Worm (Caenorhabditis elegans) whole organism, L4 larva: ENCODE measurements around the gene T05C1.2.

ENCODE experiments used
- Y5F2A.4 ChIP-seq: fragments of 200-800 bp; sonication (Bioruptor generic); optimal IDR thresholded peaks from 2 replicates; lab custom pipeline; 2018; ENCODE audit warnings: mild to moderate bottlenecking, missing genetic modification characterization, missing compliant biosample characterization
- Y75B8A.6 ChIP-seq: fragments of 200-800 bp; sonication (Bioruptor generic); IDR thresholded peaks from 2 replicates; pipeline ENCODE4 v1.3.6; 2022; ENCODE audit warnings: missing genetic modification reagents, missing genetic modification characterization, missing compliant biosample characterization
- ZK337.2 ChIP-seq: fragments of 200-800 bp; sonication (Bioruptor generic); IDR thresholded peaks from 2 replicates; pipeline ENCODE4 v1.3.6; 2022; ENCODE audit warnings: missing genetic modification reagents, missing genetic modification characterization, missing compliant biosample characterization
- aha-1 ChIP-seq: fragments of 150-350 bp; peaks from one replicate; lab custom pipeline; 2014; ENCODE audit warnings: missing biosample characterization, missing genetic modification characterization
- arid-1 ChIP-seq: fragments of 200-800 bp; sonication (Bioruptor generic); conservative IDR thresholded peaks from 2 replicates; pipeline ENCODE4 v1.3.6; 2022; ENCODE audit warnings: missing genetic modification reagents, missing genetic modification characterization, missing compliant biosample characterization
- attf-4 ChIP-seq: sonication (generic microtip); optimal IDR thresholded peaks from 3 replicates; lab custom pipeline; 2017; ENCODE audit warnings: missing biosample characterization, missing genetic modification characterization
- ces-1 ChIP-seq: fragments of 150-350 bp; sonication (generic microtip); optimal IDR thresholded peaks from 4 replicates; lab custom pipeline; 2014; ENCODE audit warnings: missing biosample characterization, missing genetic modification reagents, missing genetic modification characterization
- ctbp-1 ChIP-seq: fragments of 200-800 bp; sonication (Bioruptor generic); IDR thresholded peaks from 2 replicates; pipeline ENCODE4 v1.3.6; 2022; ENCODE audit warnings: missing genetic modification reagents, missing genetic modification characterization, missing compliant biosample characterization
- daf-16 ChIP-seq, 3 experiments: sonication (generic microtip); optimal IDR thresholded peaks; 2 replicates each; lab custom pipeline; 2016 to 2017; ENCODE audit warnings: missing genetic modification characterization in 3 of 3, missing genetic modification reagents in 3 of 3, mild to moderate bottlenecking in 2 of 3, missing compliant biosample characterization in 2 of 3, missing biosample characterization in 1 of 3, moderate library complexity in 1 of 3
- daf-19 ChIP-seq: fragments of 200-800 bp; sonication (Bioruptor generic); conservative IDR thresholded peaks from 2 replicates; pipeline ENCODE4 v1.3.6; 2022; ENCODE audit warnings: missing genetic modification characterization, missing compliant biosample characterization
- egl-27 ChIP-seq: sonication (generic microtip); optimal IDR thresholded peaks from 3 replicates; lab custom pipeline; 2017; ENCODE audit warnings: missing biosample characterization, missing genetic modification reagents, missing genetic modification characterization
- egl-43 ChIP-seq: fragments of 200-800 bp; sonication (Bioruptor generic); IDR thresholded peaks from 2 replicates; pipeline ENCODE4 v1.3.6; 2022; ENCODE audit warnings: missing genetic modification reagents, missing genetic modification characterization, missing compliant biosample characterization
- fkh-10 ChIP-seq: fragments of 150-350 bp; optimal IDR thresholded peaks from 2 replicates; lab custom pipeline; 2014; ENCODE audit warnings: missing biosample characterization, missing genetic modification reagents, missing genetic modification characterization
- gei-8 ChIP-seq: fragments of 200-800 bp; sonication (Bioruptor generic); optimal IDR thresholded peaks from 2 replicates; lab custom pipeline; 2018; ENCODE audit warnings: mild to moderate bottlenecking, missing genetic modification characterization, missing compliant biosample characterization
- hif-1 ChIP-seq, 2 experiments: sonication (generic microtip); optimal IDR thresholded peaks; 2 replicates each; lab custom pipeline; 2016 to 2017; ENCODE audit warnings: missing compliant biosample characterization in 2 of 2, missing genetic modification characterization in 2 of 2, missing genetic modification reagents in 2 of 2, missing genotype in 2 of 2, mild to moderate bottlenecking in 1 of 2
- hlh-11 ChIP-seq: fragments of 200-800 bp; sonication (Bioruptor generic); optimal IDR thresholded peaks from 2 replicates; lab custom pipeline; 2018; ENCODE audit warnings: mild to moderate bottlenecking, missing genetic modification characterization, missing compliant biosample characterization
- hlh-30 ChIP-seq: sonication (generic microtip); optimal IDR thresholded peaks from 2 replicates; lab custom pipeline; 2017; ENCODE audit warnings: antibody characterized with exemption, mild to moderate bottlenecking, missing genetic modification characterization, missing compliant biosample characterization; ENCODE audit not compliant: insufficient read depth
- hmg-1.1 ChIP-seq: fragments of 200-800 bp; sonication (Bioruptor generic); IDR thresholded peaks from 2 replicates; pipeline ENCODE4 v1.3.6; 2022; ENCODE audit warnings: missing genetic modification reagents, missing genetic modification characterization, missing compliant biosample characterization
- lim-7 ChIP-seq: fragments of 200-800 bp; sonication (Bioruptor generic); IDR thresholded peaks from 2 replicates; pipeline ENCODE4 v1.3.6; 2022; ENCODE audit warnings: missing genetic modification characterization, missing compliant biosample characterization
- lin-1 ChIP-seq: fragments of 200-800 bp; sonication (Bioruptor generic); IDR thresholded peaks from 2 replicates; pipeline ENCODE4 v1.3.6; 2022; ENCODE audit warnings: missing genetic modification reagents, missing genetic modification characterization, missing compliant biosample characterization
- lin-38 ChIP-seq: fragments of 200-800 bp; sonication (Bioruptor generic); IDR thresholded peaks from 2 replicates; pipeline ENCODE4 v1.3.6; 2022; ENCODE audit warnings: missing genetic modification reagents, missing genetic modification characterization, missing compliant biosample characterization
- lir-3 ChIP-seq: sonication (generic microtip); optimal IDR thresholded peaks from 2 replicates; lab custom pipeline; 2016; ENCODE audit warnings: mild to moderate bottlenecking, missing genetic modification characterization, missing compliant biosample characterization
- lsy-2 ChIP-seq, 2 experiments: fragments of 150-350 bp in 1 of 2; sonication (generic microtip) in 1 of 2; optimal IDR thresholded peaks; 2 replicates each; lab custom pipeline; 2014 to 2017; ENCODE audit warnings: missing biosample characterization in 2 of 2, missing genetic modification characterization in 2 of 2
- mdl-1 ChIP-seq, 2 experiments: fragments of 150-350 bp in 1 of 2; sonication (generic microtip) in 1 of 2; optimal IDR thresholded peaks; 2 replicates each; lab custom pipeline; 2014 to 2017; ENCODE audit warnings: missing biosample characterization in 2 of 2, missing genetic modification characterization in 2 of 2
- mdt-29 ChIP-seq: fragments of 200-800 bp; sonication (Bioruptor generic); IDR thresholded peaks from 2 replicates; pipeline ENCODE4 v1.3.6; 2022; ENCODE audit warnings: missing genetic modification reagents, missing genetic modification characterization, missing compliant biosample characterization
- mep-1 ChIP-seq: fragments of 150-350 bp; sonication (generic microtip); optimal IDR thresholded peaks from 3 replicates; lab custom pipeline; 2014; ENCODE audit warnings: missing biosample characterization, missing genetic modification characterization
- nhr-10 ChIP-seq: fragments of 150-350 bp; optimal IDR thresholded peaks from 2 replicates; lab custom pipeline; 2014; ENCODE audit warnings: missing biosample characterization, missing genetic modification characterization
- nhr-42 ChIP-seq: fragments of 200-800 bp; sonication (Bioruptor generic); IDR thresholded peaks from 2 replicates; pipeline ENCODE4 v1.3.6; 2022; ENCODE audit warnings: missing genetic modification characterization, missing compliant biosample characterization
- nhr-48 ChIP-seq: sonication (generic microtip); optimal IDR thresholded peaks from 2 replicates; lab custom pipeline; 2016; ENCODE audit warnings: mild to moderate bottlenecking, missing genetic modification characterization, missing compliant biosample characterization
- nhr-6 ChIP-seq: fragments of 150-350 bp; optimal IDR thresholded peaks from 2 replicates; lab custom pipeline; 2014; ENCODE audit warnings: missing biosample characterization, missing genetic modification characterization
- pha-4 ChIP-seq, 2 experiments: fragments of 150-350 bp in 1 of 2; fragments of 200-800 bp in 1 of 2; sonication (Bioruptor generic) in 1 of 2; IDR thresholded peaks in 1 of 2; optimal IDR thresholded peaks in 1 of 2; 2 replicates each; pipeline versions ENCODE4 v1.3.6 to Lab custom; 2014 to 2022; ENCODE audit warnings: missing genetic modification characterization in 2 of 2, missing genetic modification reagents in 2 of 2, missing biosample characterization in 1 of 2, missing compliant biosample characterization in 1 of 2
- php-3 ChIP-seq: fragments of 200-800 bp; sonication (Bioruptor generic); IDR thresholded peaks from 2 replicates; pipeline ENCODE4 v1.3.6; 2022; ENCODE audit warnings: missing genetic modification reagents, missing genetic modification characterization, missing compliant biosample characterization
- pqm-1 ChIP-seq: sonication (generic microtip); optimal IDR thresholded peaks from 2 replicates; lab custom pipeline; 2017; ENCODE audit warnings: missing biosample characterization, missing genetic modification characterization
- rbr-2 ChIP-seq: sonication (generic microtip); optimal IDR thresholded peaks from 2 replicates; lab custom pipeline; 2016; ENCODE audit warnings: missing genotype, missing genetic modification characterization, missing compliant biosample characterization
- set-16 ChIP-seq: fragments of 200-800 bp; sonication (Bioruptor generic); IDR thresholded peaks from 2 replicates; pipeline ENCODE4 v1.3.6; 2022; ENCODE audit warnings: missing genetic modification reagents, missing genetic modification characterization, missing compliant biosample characterization
- snpc-1.2 ChIP-seq: fragments of 200-800 bp; sonication (Bioruptor generic); IDR thresholded peaks from 2 replicates; pipeline ENCODE4 v1.3.6; 2022; ENCODE audit warnings: missing genetic modification reagents, missing genetic modification characterization, missing compliant biosample characterization
- snpc-4 ChIP-seq: fragments of 150-350 bp; optimal IDR thresholded peaks from 2 replicates; lab custom pipeline; 2014; ENCODE audit warnings: missing biosample characterization, missing genetic modification characterization
- spr-3 ChIP-seq: fragments of 200-800 bp; sonication (Bioruptor generic); optimal IDR thresholded peaks from 2 replicates; lab custom pipeline; 2018; ENCODE audit warnings: mild to moderate bottlenecking, missing genetic modification characterization, missing compliant biosample characterization
- unc-130 ChIP-seq: sonication (generic microtip); optimal IDR thresholded peaks from 2 replicates; lab custom pipeline; 2016; ENCODE audit warnings: missing genetic modification reagents, missing genetic modification characterization, missing compliant biosample characterization
- unc-62 ChIP-seq, 3 experiments: fragments of 150-350 bp in 1 of 3; sonication (generic microtip); optimal IDR thresholded peaks in 2 of 3; peaks in 1 of 3; 1 replicate in 1 of 3; 2 replicates in 2 of 3; lab custom pipeline; 2014 to 2017; ENCODE audit warnings: missing biosample characterization in 3 of 3, missing genetic modification characterization in 3 of 3, missing genetic modification reagents in 3 of 3, missing genotype in 1 of 3
- vab-7 ChIP-seq: fragments of 200-800 bp; sonication (Bioruptor generic); IDR thresholded peaks from 2 replicates; pipeline ENCODE4 v1.3.6; 2022; ENCODE audit warnings: missing genetic modification reagents, missing genetic modification characterization, missing compliant biosample characterization
- zip-11 ChIP-seq: fragments of 200-800 bp; sonication (Bioruptor generic); IDR thresholded peaks from 2 replicates; pipeline ENCODE4 v1.3.6; 2022; ENCODE audit warnings: missing genetic modification characterization, missing compliant biosample characterization
- zip-2 ChIP-seq: fragments of 150-350 bp; optimal IDR thresholded peaks from 2 replicates; lab custom pipeline; 2014; ENCODE audit warnings: missing biosample characterization, missing genetic modification characterization
- ztf-7 ChIP-seq: fragments of 150-350 bp; optimal IDR thresholded peaks from 2 replicates; lab custom pipeline; 2014; ENCODE audit warnings: missing biosample characterization, missing genetic modification characterization

The T05C1.2 gene

DNA sequence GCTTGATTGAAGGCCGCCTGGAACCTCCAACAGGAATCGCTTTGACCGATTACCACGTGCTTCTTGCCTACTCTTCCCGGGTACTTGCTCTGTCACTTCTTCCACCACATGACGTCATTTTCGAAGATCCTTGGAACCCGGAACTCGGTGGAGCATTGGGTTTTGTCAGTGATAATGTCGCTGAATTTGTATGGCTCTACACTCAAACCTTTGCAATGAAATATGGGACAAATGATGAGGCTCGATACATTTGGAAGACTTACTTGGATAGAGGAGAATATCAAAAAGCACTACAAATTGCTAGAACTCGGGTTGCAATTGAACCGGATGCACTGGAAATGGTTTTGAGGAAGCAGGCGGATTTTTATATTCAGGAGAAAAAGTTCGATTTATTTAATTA is 19.1 kb downstream of the T05C1.2 start:
- TF ChIP-seq daf-19 (GFP tag; lab: Robert Waterston, UW) (no peak), arid-1 (GFP tag; lab: Robert Waterston, UW) (no peak), Y5F2A.4 (GFP tag; lab: Kevin White, UChicago) (no peak), unc-62 (GFP tag; optimal IDR thresholded peaks at IDR 0.05 in 1 of 2; lab: Kevin White, UChicago) (peak in 1 of 2 experiments; percentile 46), unc-62 (tag; optimal IDR thresholded peaks at IDR 0.05; lab: Kevin White, UChicago) (no peak), aha-1 (peak; percentile 94), mep-1 (tag; lab: Kevin White, UChicago) (no peak), hif-1 (tag; optimal IDR thresholded peaks at IDR 0.05; lab: Kevin White, UChicago) (no peak), egl-27 (no peak), nhr-42 (GFP tag; lab: Robert Waterston, UW) (no peak), pha-4 (GFP tag; IDR thresholded peaks at IDR 0.05; lab: Robert Waterston, UW) (no peak), pha-4 (tag; optimal IDR thresholded peaks at IDR 0.05; lab: Kevin White, UChicago) (no peak), php-3 (GFP tag; lab: Robert Waterston, UW) (no peak), lin-1 (GFP tag; lab: Robert Waterston, UW) (no peak)

- TF ChIP-seq daf-16 (GFP tag; optimal IDR thresholded peaks at IDR 0.05; lab: Kevin White, UChicago) = no peak
- peak; percentile 5 for TF ChIP-seq daf-16 (tag; optimal IDR thresholded peaks at IDR 0.05; lab: Kevin White, UChicago)
- no peak for TF ChIP-seq nhr-48 (tag; lab: Kevin White, UChicago)
These were observed 21.1 kb downstream of the T05C1.2 start, which contains the start of the genes T12C9.7 and vps-18 for ce11 chrII:4460851-4461250. T12C9.7 (minus strand) TSS chrII:4460951. vps-18 (plus strand) TSS chrII:4461130.

DNA sequence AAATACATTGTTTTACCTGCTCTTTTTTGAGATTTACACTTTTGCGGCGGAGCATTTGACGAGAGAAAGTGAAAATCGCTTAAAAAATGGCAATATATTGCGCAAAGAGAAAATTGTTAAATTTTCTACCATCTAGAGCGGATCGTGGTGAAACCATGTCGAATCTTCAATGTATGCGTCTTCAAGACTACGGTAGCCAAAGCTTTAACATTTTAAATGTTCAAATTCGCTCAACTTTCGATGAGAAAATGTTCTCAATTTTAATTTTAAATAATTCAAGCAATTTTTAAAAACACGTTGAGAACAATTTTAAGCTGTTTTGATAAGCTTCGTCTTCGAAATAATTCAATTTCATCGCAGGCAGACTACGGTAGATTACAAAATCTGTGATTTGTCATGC is 21.6 kb downstream of the T05C1.2 start:
- TF ChIP-seq lir-3 (tag; lab: Kevin White, UChicago) = no peak
- no peak for TF ChIP-seq attf-4
- TF ChIP-seq gei-8 (GFP tag; lab: Kevin White, UChicago) = no peak
- TF ChIP-seq unc-130 (GFP tag; lab: Kevin White, UChicago) = no peak
- no peak for TF ChIP-seq lsy-2 (tag; optimal IDR thresholded peaks at IDR 0.05; lab: Kevin White, UChicago)
- no peak for TF ChIP-seq ces-1 (GFP tag; lab: Kevin White, UChicago)
- TF ChIP-seq rbr-2 = no peak
- TF ChIP-seq lim-7 (GFP tag; lab: Robert Waterston, UW) = no peak
- TF ChIP-seq snpc-1.2 (GFP tag; lab: Robert Waterston, UW) = no peak
- no peak for TF ChIP-seq nhr-6
- no peak for TF ChIP-seq ztf-7 (tag; lab: Kevin White, UChicago)
- TF ChIP-seq egl-43 (GFP tag; lab: Robert Waterston, UW) = no peak
- TF ChIP-seq spr-3 (GFP tag; lab: Kevin White, UChicago) = no peak
- TF ChIP-seq zip-2 (tag; lab: Kevin White, UChicago) = no peak
- TF ChIP-seq nhr-42 (GFP tag; lab: Robert Waterston, UW) = no peak
- TF ChIP-seq, all 104 proteins: peak for 0

- TF ChIP-seq zip-11 (GFP tag; lab: Robert Waterston, UW) (no peak), unc-62 (GFP tag; optimal IDR thresholded peaks at IDR 0.05 in 1 of 2; lab: Kevin White, UChicago) (peak in 1 of 2 experiments; percentile 32), unc-62 (tag; optimal IDR thresholded peaks at IDR 0.05; lab: Kevin White, UChicago) (no peak), Y75B8A.6 (GFP tag; lab: Robert Waterston, UW) (no peak), lsy-2 (tag; optimal IDR thresholded peaks at IDR 0.05; lab: Kevin White, UChicago) (peak; percentile 17 to 49), ctbp-1 (GFP tag; lab: Robert Waterston, UW) (0 out of 2 replicates have a peak, but pooled peaks have one; percentile 21), set-16 (GFP tag; lab: Robert Waterston, UW) (peak; percentile 52; the same call in 1 of the 2 replicates), mdt-29 (GFP tag; lab: Robert Waterston, UW) (no peak), nhr-10 (tag; lab: Kevin White, UChicago) (no peak), ZK337.2 (GFP tag; lab: Robert Waterston, UW) (no peak), mep-1 (tag; lab: Kevin White, UChicago) (peak; percentile 21), ces-1 (GFP tag; lab: Kevin White, UChicago) (no peak), hlh-11 (peak; percentile 11), pqm-1 (no peak), rbr-2 (peak; percentile 56), lin-38 (GFP tag; lab: Robert Waterston, UW) (0 out of 2 replicates have a peak, but pooled peaks have one; percentile 28), aha-1 (peak; percentile 84), snpc-4 (no peak), mdl-1 (tag; optimal IDR thresholded peaks at IDR 0.05; lab: Kevin White, UChicago) (peak in 1 of 2 experiments; percentile 10), hlh-30 (tag; lab: Kevin White, UChicago) (peak; percentile 25), hmg-1.1 (GFP tag; lab: Robert Waterston, UW) (peak; percentile 86), fkh-10 (GFP tag; lab: Kevin White, UChicago) (peak; percentile 72), vab-7 (GFP tag; lab: Robert Waterston, UW) (no peak)
These were observed 25.9 kb downstream of the T05C1.2 start for ce11 chrII:4456024-4456423.
